Fruit fly (Drosophila melanogaster) whole organism, wandering third instar larva: ENCODE data around the gene CG6761.

Experiments
- Abd-B ChIP-seq: fragments of >200 bp; optimal IDR thresholded peaks from 2 replicates; lab custom pipeline; 2017; ENCODE audit warnings: missing biosample characterization, missing genetic modification characterization
- CG32264 ChIP-seq: fragments of 200-800 bp; sonication (Bioruptor generic); optimal IDR thresholded peaks from 2 replicates; lab custom pipeline; 2016; ENCODE audit warnings: missing biosample characterization, missing genetic modification characterization
- CG9705 ChIP-seq: fragments of 200-800 bp; sonication (Bioruptor generic); optimal IDR thresholded peaks from 2 replicates; lab custom pipeline; 2018; ENCODE audit warnings: missing biosample characterization, mild to moderate bottlenecking, missing genetic modification characterization
- CrebA ChIP-seq: fragments of 200-800 bp; sonication (Bioruptor generic); optimal IDR thresholded peaks from 2 replicates; lab custom pipeline; 2016; ENCODE audit warnings: missing biosample characterization, mild to moderate bottlenecking, missing genetic modification characterization, borderline replicate concordance
- Dfd ChIP-seq: fragments of >200 bp; optimal IDR thresholded peaks from 2 replicates; lab custom pipeline; 2017; ENCODE audit warnings: missing biosample characterization, missing genetic modification characterization
- Dif ChIP-seq: fragments of 200-275, 200-300 bp; sonication (Bioruptor generic); optimal IDR thresholded peaks from 2 replicates; lab custom pipeline; 2018; ENCODE audit warnings: missing biosample characterization, missing genetic modification characterization; ENCODE audit not compliant: partially characterized antibody
- HLH106 ChIP-seq: fragments of 200-800 bp; optimal IDR thresholded peaks from 3 replicates; lab custom pipeline; 2019; ENCODE audit warnings: missing biosample characterization, mild to moderate bottlenecking, missing genetic modification characterization, moderate library complexity
- Hnf4 ChIP-seq: fragments of 200-800 bp; sonication (Bioruptor generic); optimal IDR thresholded peaks from 2 replicates; lab custom pipeline; 2016; ENCODE audit warnings: missing biosample characterization, mild to moderate bottlenecking, missing genetic modification characterization
- Hr78 ChIP-seq: fragments of >200 bp; optimal IDR thresholded peaks from 2 replicates; lab custom pipeline; 2017; ENCODE audit warnings: missing biosample characterization, missing genetic modification characterization
- Hr83 ChIP-seq: fragments of 200-300 bp; sonication (Bioruptor generic); optimal IDR thresholded peaks from 2 replicates; lab custom pipeline; 2016; ENCODE audit warnings: missing biosample characterization, mild to moderate bottlenecking, missing genetic modification characterization, moderate library complexity; ENCODE audit not compliant: poor library complexity, severe bottlenecking
- Jra ChIP-seq: sonication (Bioruptor generic); optimal IDR thresholded peaks from 2 replicates; lab custom pipeline; 2016; ENCODE audit warnings: missing biosample characterization, missing genetic modification characterization
- Mio ChIP-seq: sonication (Bioruptor generic); optimal IDR thresholded peaks from 2 replicates; lab custom pipeline; 2016; ENCODE audit warnings: missing biosample characterization, missing genetic modification characterization
- N ChIP-seq: fragments of >200 bp; optimal IDR thresholded peaks from 2 replicates; lab custom pipeline; 2018; ENCODE audit warnings: missing biosample characterization, missing external identifiers, missing genetic modification characterization
- OdsH ChIP-seq: fragments of 200-800 bp; sonication (Bioruptor generic); optimal IDR thresholded peaks from 2 replicates; lab custom pipeline; 2016; ENCODE audit warnings: missing biosample characterization, mild to moderate bottlenecking, missing genetic modification characterization
- Rel ChIP-seq, 2 experiments: fragments of 200-800 bp; sonication (Bioruptor generic) in 1 of 2; optimal IDR thresholded peaks; 2 replicates in 1 of 2; 3 replicates in 1 of 2; lab custom pipeline; 2016 to 2019; ENCODE audit warnings: mild to moderate bottlenecking in 2 of 2, missing biosample characterization in 2 of 2, missing genetic modification characterization in 2 of 2, moderate library complexity in 1 of 2
- Sp1 ChIP-seq: fragments of 200-800 bp; sonication (Bioruptor generic); optimal IDR thresholded peaks from 3 replicates; lab custom pipeline; 2019; ENCODE audit warnings: missing biosample characterization, mild to moderate bottlenecking, missing genetic modification characterization, moderate library complexity
- Vsx2 ChIP-seq: fragments of 200-300, 225-300 bp; sonication (Bioruptor generic); optimal IDR thresholded peaks from 2 replicates; lab custom pipeline; 2018; ENCODE audit warnings: missing biosample characterization, missing genetic modification characterization; ENCODE audit not compliant: partially characterized antibody
- br ChIP-seq: fragments of 200-800 bp; sonication (Bioruptor generic); optimal IDR thresholded peaks from 2 replicates; lab custom pipeline; 2016; ENCODE audit warnings: missing biosample characterization, missing genetic modification characterization
- brk ChIP-seq: fragments of 200-800 bp; sonication (Bioruptor generic); optimal IDR thresholded peaks from 2 replicates; lab custom pipeline; 2016; ENCODE audit warnings: missing biosample characterization, mild to moderate bottlenecking, missing genetic modification characterization
- dl ChIP-seq, 2 experiments: fragments of 175-275, 200-275 bp in 1 of 2; fragments of 200-275 bp in 1 of 2; sonication (Bioruptor generic); optimal IDR thresholded peaks; lab custom pipeline; 2018; ENCODE audit warnings: mild to moderate bottlenecking in 2 of 2, missing biosample characterization in 2 of 2, missing genetic modification characterization in 2 of 2, moderate library complexity in 2 of 2; ENCODE audit not compliant: partially characterized antibody in 2 of 2, insufficient read depth in 1 of 2
- dmrt93B ChIP-seq: fragments of 200-800 bp; sonication (Bioruptor generic); optimal IDR thresholded peaks from 2 replicates; lab custom pipeline; 2018; ENCODE audit warnings: missing biosample characterization, mild to moderate bottlenecking, missing genetic modification characterization
- dsf ChIP-seq: sonication (Bioruptor generic); optimal IDR thresholded peaks from 2 replicates; lab custom pipeline; 2016; ENCODE audit warnings: missing biosample characterization, missing genetic modification characterization, borderline replicate concordance
- ey ChIP-seq: fragments of 200-800 bp; sonication (Bioruptor generic); optimal IDR thresholded peaks from 2 replicates; lab custom pipeline; 2016; ENCODE audit warnings: missing biosample characterization, missing genetic modification characterization
- foxo ChIP-seq, 2 experiments: fragments of 200-800 bp; sonication (Bioruptor generic); optimal IDR thresholded peaks; 2 replicates in 1 of 2; 3 replicates in 1 of 2; lab custom pipeline; 2016 to 2017; ENCODE audit warnings: missing biosample characterization in 2 of 2, missing genetic modification characterization in 2 of 2
- fru ChIP-seq: fragments of 200-800 bp; sonication (Bioruptor generic); optimal IDR thresholded peaks from 3 replicates; lab custom pipeline; 2016; ENCODE audit warnings: missing biosample characterization, mild to moderate bottlenecking, missing genetic modification characterization
- h ChIP-seq: fragments of 200-800 bp; sonication (Bioruptor generic); optimal IDR thresholded peaks from 3 replicates; lab custom pipeline; 2016; ENCODE audit warnings: missing biosample characterization, mild to moderate bottlenecking, missing genetic modification characterization
- pan ChIP-seq: fragments of >200 bp; optimal IDR thresholded peaks from 2 replicates; lab custom pipeline; 2017
- psq ChIP-seq: fragments of 200-800 bp; sonication (Bioruptor generic); optimal IDR thresholded peaks from 3 replicates; lab custom pipeline; 2017; ENCODE audit warnings: missing biosample characterization, mild to moderate bottlenecking, missing genetic modification characterization, moderate library complexity
- rgr ChIP-seq: fragments of 200-800 bp; sonication (Bioruptor generic); optimal IDR thresholded peaks from 3 replicates; lab custom pipeline; 2016; ENCODE audit warnings: missing biosample characterization, mild to moderate bottlenecking, missing genetic modification characterization
- sv ChIP-seq: fragments of 200-800 bp; sonication (Bioruptor generic); optimal IDR thresholded peaks from 3 replicates; lab custom pipeline; 2016; ENCODE audit warnings: missing biosample characterization, missing genetic modification characterization
- tai ChIP-seq: sonication (Bioruptor generic); optimal IDR thresholded peaks from 2 replicates; lab custom pipeline; 2016; ENCODE audit warnings: missing biosample characterization, missing genetic modification characterization

CG6761 gene

DNA sequence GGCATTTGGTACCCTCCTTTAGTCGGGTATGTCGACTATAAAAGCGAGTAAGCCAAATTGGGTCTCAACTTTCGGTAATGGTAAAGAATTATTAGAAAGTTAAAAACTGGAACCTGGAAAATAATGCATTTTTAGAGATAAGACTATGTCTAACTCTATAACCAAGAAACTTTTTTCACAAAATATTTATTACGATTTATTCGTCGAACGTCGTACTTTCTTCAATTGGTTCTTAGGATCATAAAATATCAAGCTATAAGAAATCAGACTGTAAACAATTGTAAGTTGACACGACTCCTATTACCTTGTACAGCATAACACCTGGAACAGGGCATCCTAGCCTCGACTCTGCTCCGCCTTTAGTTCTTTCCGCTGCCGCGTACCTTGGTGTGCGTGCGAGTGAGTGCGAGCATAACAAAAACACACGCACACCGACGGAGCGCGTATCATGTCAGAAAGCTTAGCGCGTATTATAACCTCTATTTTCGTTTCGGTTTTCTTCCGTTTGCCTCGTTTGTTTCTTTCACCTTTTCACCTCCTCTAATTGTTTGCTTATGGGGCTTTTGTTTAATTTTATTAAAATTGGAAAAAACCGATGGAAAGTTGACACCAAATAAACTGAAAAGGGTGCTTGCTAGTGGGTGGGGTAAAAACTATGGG lies 10.4 kb downstream of the CG6761 start (continued):
- TF ChIP-seq CG32264 (GFP tag; lab: Kevin White, UChicago) (peak; percentile 83), Mio (GFP tag; lab: Kevin White, UChicago) (peak; percentile 71)

DNA sequence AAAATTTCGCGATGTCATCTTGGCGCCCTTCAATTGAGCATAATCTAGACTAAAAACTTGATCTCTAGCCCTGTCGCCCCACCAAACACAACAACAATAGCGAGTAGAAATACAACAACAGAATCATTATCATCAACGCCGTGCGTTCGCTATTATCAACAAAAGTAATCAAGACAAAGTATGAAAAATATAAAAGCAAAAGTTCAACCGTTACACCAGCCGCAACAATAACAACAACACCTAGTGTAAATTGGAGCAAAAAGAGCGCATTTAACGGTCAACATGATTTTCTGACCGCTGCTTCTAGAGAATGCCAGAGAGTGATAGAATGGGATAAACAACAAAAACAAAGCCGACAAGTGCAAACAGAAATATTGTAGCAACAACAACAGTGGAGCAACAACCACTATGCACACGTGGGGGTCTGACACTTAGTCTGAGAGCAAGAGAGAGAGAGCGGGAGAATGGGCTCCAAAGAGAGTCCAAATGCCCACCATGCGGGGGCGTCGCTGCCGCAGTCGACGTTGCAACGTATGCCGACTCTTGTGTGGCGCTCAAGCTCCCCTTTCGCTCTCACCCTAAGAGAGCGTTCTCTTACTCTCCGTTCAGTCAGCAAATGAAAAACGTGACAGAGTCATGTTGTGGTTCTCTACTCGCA lies 11.0 kb downstream of the CG6761 start:
- peak; percentile 94 to 97 for TF ChIP-seq dl (GFP tag; optimal IDR thresholded peaks at IDR 0.05; lab: Kevin White, UChicago; ENCODE audit: insufficient read depth in 1 of 2, partially characterized antibody in 2 of 2)
- peak; percentile 82 for TF ChIP-seq Vsx2 (GFP tag; lab: Kevin White, UChicago)
- peak; percentile 75 for TF ChIP-seq Hr83 (GFP tag; lab: Kevin White, UChicago)
- TF ChIP-seq CG32264 (GFP tag; lab: Kevin White, UChicago): no peak
- TF ChIP-seq CG9705: no peak
- TF ChIP-seq dmrt93B: no peak
- TF ChIP-seq foxo (GFP tag; optimal IDR thresholded peaks at IDR 0.05; lab: Kevin White, UChicago): no peak
- no peak for TF ChIP-seq N
- no peak for TF ChIP-seq fru (GFP tag; lab: Kevin White, UChicago)
- no peak for TF ChIP-seq Hr78 (GFP tag; lab: Kevin White, UChicago)
- TF ChIP-seq pan (lab: Kevin White, UChicago): no peak
- no peak for TF ChIP-seq Mio (GFP tag; lab: Kevin White, UChicago)
- TF ChIP-seq psq (GFP tag; lab: Kevin White, UChicago): no peak
- TF ChIP-seq Dif (GFP tag; lab: Kevin White, UChicago): peak; percentile 98
- peak; percentile 54 for TF ChIP-seq CrebA

DNA sequence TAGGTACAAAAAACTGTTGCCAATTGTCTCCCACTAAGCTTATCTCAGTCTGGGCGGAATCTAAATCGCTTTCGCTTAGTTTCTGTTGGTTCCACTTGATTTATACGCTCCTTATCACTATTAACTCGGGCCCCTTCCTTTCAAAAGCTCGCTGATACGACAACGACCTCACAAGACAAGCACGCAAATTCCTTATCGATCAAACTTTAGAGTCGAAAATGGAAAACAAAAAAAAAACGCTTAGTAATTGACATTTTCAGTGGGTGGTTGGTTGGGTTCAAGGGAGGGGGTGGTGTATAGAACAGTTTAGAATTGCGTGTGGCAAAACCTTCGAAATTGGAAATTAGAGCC lies 11.9 kb downstream of the CG6761 start:
- no peak for TF ChIP-seq brk
- no peak for TF ChIP-seq br
- TF ChIP-seq rgr: no peak
- no peak for TF ChIP-seq fru (GFP tag; lab: Kevin White, UChicago)
- TF ChIP-seq Jra: no peak
- no peak for TF ChIP-seq dsf (GFP tag; lab: Kevin White, UChicago)
- no peak for TF ChIP-seq Abd-B (GFP tag; lab: Kevin White, UChicago)

- TF ChIP-seq ey (GFP tag; lab: Kevin White, UChicago): peak; percentile 45
- peak; percentile 22 for TF ChIP-seq Dfd (GFP tag; lab: Kevin White, UChicago)
- peak; percentile 38 for TF ChIP-seq Hnf4 (GFP tag; lab: Kevin White, UChicago)
- peak; percentile 41 for TF ChIP-seq tai (GFP tag; lab: Kevin White, UChicago)
- no peak for TF ChIP-seq sv (GFP tag; lab: Kevin White, UChicago)
- no peak for TF ChIP-seq Rel (GFP tag; optimal IDR thresholded peaks at IDR 0.05; lab: Kevin White, UChicago)
- TF ChIP-seq Rel (tag; optimal IDR thresholded peaks at IDR 0.05; lab: Kevin White, UChicago): no peak
- TF ChIP-seq foxo (GFP tag; optimal IDR thresholded peaks at IDR 0.05; lab: Kevin White, UChicago): peak in 1 of 2 experiments; percentile 63
- peak; percentile 11 for TF ChIP-seq brk
- peak; percentile 39 for TF ChIP-seq psq (GFP tag; lab: Kevin White, UChicago)
- no peak for TF ChIP-seq pan (lab: Kevin White, UChicago)
- TF ChIP-seq OdsH (GFP tag; lab: Kevin White, UChicago): peak; percentile 40
- peak; percentile 61 for TF ChIP-seq h
- peak; percentile 41 for TF ChIP-seq HLH106 (tag; lab: Kevin White, UChicago)
- peak; percentile 24 for TF ChIP-seq Sp1 (GFP tag; lab: Kevin White, UChicago)
- peak; percentile 58 for TF ChIP-seq fru (GFP tag; lab: Kevin White, UChicago)
- TF ChIP-seq rgr: peak; percentile 46
- no peak for TF ChIP-seq Abd-B (GFP tag; lab: Kevin White, UChicago)
- TF ChIP-seq Jra: no peak
Measured at dm6 chr3L:9690798-9691475, 12.5 kb downstream of the CG6761 start.
